Fruit fly (Drosophila melanogaster): ENCODE data around the gene fon.

The fon gene

DNA sequence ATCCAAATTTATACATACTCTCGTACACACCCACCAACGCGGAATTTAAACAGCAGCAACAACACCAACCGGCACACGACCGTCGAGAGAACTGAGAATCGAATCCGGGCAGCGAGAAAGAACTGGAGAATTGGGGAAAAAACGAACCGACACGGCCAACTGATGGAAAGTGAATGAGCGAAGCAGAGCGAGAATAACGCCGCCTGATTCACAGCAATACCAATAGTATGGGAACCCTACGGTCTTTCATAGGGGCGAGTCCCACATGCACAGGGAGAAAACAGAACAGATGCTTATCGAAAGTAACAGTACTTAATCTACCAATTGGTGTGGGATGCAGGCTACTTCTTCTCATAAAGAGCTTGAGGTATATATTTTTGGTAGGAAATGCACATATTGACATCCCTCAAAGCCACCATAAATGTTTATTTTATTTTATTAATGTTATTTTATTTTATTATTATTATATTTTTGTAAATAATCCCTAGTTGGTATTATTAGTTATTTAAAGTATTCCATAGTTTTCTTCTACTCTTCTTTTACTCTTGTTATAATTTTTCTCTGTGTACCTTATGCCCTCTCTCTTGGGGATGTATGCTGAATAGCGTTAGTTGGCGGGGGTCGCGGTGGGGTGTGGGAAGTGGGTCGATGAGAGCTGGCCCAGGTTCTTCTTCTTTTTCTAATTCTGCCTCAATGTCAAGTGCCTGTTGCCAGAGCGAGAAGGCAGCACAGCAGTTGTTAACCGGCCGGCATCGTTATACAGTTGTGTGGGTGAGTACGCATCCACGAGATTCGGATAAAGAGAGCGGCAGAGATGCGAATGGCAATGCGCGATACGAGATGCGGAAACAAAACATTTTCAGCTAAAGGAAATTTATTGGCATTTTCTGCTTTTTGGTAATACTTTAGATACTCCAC, 12.6 kb upstream of the fon start, which contains the start of gene CG17544 (continued):
- peak; percentile 75 for TF ChIP-seq sd (tag; optimal IDR thresholded peaks at IDR 0.05)
- TF ChIP-seq pzg (GFP tag; optimal IDR thresholded peaks at IDR 0.05) = peak; percentile 9
- TF ChIP-seq Dp (GFP tag; optimal IDR thresholded peaks at IDR 0.05) = no peak
- no peak for TF ChIP-seq CG15073 (GFP tag; optimal IDR thresholded peaks at IDR 0.05)
- peak; percentile 72 for TF ChIP-seq tap (tag; optimal IDR thresholded peaks at IDR 0.05)
- peak; percentile 61; the same call in 2 of the 3 replicates for TF ChIP-seq CG14860 (GFP tag; IDR thresholded peaks at IDR 0.05; ENCODE audit: partially characterized antibody)
- peak; percentile 81 for TF ChIP-seq sug (tag; optimal IDR thresholded peaks at IDR 0.05)
- peak; percentile 75 for TF ChIP-seq CG31441 (GFP tag; IDR thresholded peaks at IDR 0.05)
- TF ChIP-seq CG3995 (GFP tag; optimal IDR thresholded peaks at IDR 0.05) = no peak
- TF ChIP-seq CG7357 (GFP tag; IDR thresholded peaks at IDR 0.05) = 0 out of 3 replicates have a peak, but pooled peaks have one; percentile 42
- peak; percentile 76; the same call in 1 of the 3 replicates for TF ChIP-seq Dbx (GFP tag; IDR thresholded peaks at IDR 0.05)
- peak; percentile 51; the same call in 1 of the 2 replicates for TF ChIP-seq lmd (GFP tag; IDR thresholded peaks at IDR 0.05)
- peak; percentile 58 for TF ChIP-seq croc (GFP tag; conservative IDR thresholded peaks at IDR 0.05)
- peak; percentile 16; the same call in 1 of the 2 replicates for TF ChIP-seq al (GFP tag; IDR thresholded peaks at IDR 0.05)
- peak; percentile 3 for TF ChIP-seq pfk (GFP tag; optimal IDR thresholded peaks at IDR 0.05)
- TF ChIP-seq CG4820 (GFP tag; optimal IDR thresholded peaks at IDR 0.05) = peak; percentile 52
- TF ChIP-seq ro (GFP tag; IDR thresholded peaks at IDR 0.05) = no peak
- no peak for TF ChIP-seq Ravus (GFP tag; IDR thresholded peaks at IDR 0.05)
- TF ChIP-seq ssp (GFP tag; IDR thresholded peaks at IDR 0.05) = peak; percentile 54
- TF ChIP-seq CG12769 (tag; optimal IDR thresholded peaks at IDR 0.05) = peak; percentile 83
- no peak for TF ChIP-seq Bdp1 (GFP tag; optimal IDR thresholded peaks at IDR 0.05)
- peak; percentile 44 for TF ChIP-seq CG17912 (GFP tag; optimal IDR thresholded peaks at IDR 0.05)
- TF ChIP-seq ab (GFP tag; optimal IDR thresholded peaks at IDR 0.05) = no peak
- TF ChIP-seq CG4404 (GFP tag; IDR thresholded peaks at IDR 0.05) = peak; percentile 67
- peak; percentile 35 for TF ChIP-seq HLH54F (GFP tag; optimal IDR thresholded peaks at IDR 0.05)
- TF ChIP-seq Drgx (GFP tag; IDR thresholded peaks at IDR 0.05) = peak; percentile 60
- TF ChIP-seq CG10543 (GFP tag; optimal IDR thresholded peaks at IDR 0.05) = peak; percentile 92
- TF ChIP-seq sisA (GFP tag; IDR thresholded peaks at IDR 0.05) = peak; percentile 51
- no peak for TF ChIP-seq disco-r (GFP tag; optimal IDR thresholded peaks at IDR 0.05)
- TF ChIP-seq Side (GFP tag; optimal IDR thresholded peaks at IDR 0.05) = peak; percentile 23
- TF ChIP-seq CG1529 (GFP tag; optimal IDR thresholded peaks at IDR 0.05) = no peak
- peak in 1 of 3 experiments; percentile 83 for TF ChIP-seq lola (GFP tag; optimal IDR thresholded peaks at IDR 0.05)
- TF ChIP-seq Opbp (GFP tag; IDR thresholded peaks at IDR 0.05; ENCODE audit: partially characterized antibody) = 0 out of 3 replicates have a peak, but pooled peaks have one; percentile 9
- peak; percentile 72 for TF ChIP-seq dysf (GFP tag; IDR thresholded peaks at IDR 0.05)
- TF ChIP-seq dmrt99B (tag; optimal IDR thresholded peaks at IDR 0.05) = peak; percentile 86
- TF ChIP-seq E2f2 (GFP tag; IDR thresholded peaks at IDR 0.05) = peak; percentile 49; the same call in 1 of the 2 replicates
- peak; percentile 89 for TF ChIP-seq CG13775 (GFP tag; optimal IDR thresholded peaks at IDR 0.05)
- no peak for TF ChIP-seq Max (GFP tag; optimal IDR thresholded peaks at IDR 0.05)
- TF ChIP-seq bigmax (GFP tag; optimal IDR thresholded peaks at IDR 0.05) = no peak
- 0 out of 2 replicates have a peak, but pooled peaks have one; percentile 24 for TF ChIP-seq aop (GFP tag; IDR thresholded peaks at IDR 0.05)
- TF ChIP-seq Dad (GFP tag; optimal IDR thresholded peaks at IDR 0.05) = no peak
- no peak for TF ChIP-seq NC2α (GFP tag; optimal IDR thresholded peaks at IDR 0.05)
- TF ChIP-seq sqz (GFP tag; optimal IDR thresholded peaks at IDR 0.05) = peak; percentile 40
- peak; percentile 69 for TF ChIP-seq Xrp1 (GFP tag; IDR thresholded peaks at IDR 0.05)
- TF ChIP-seq CG30020 (tag; optimal IDR thresholded peaks at IDR 0.05) = peak; percentile 49
- no peak for TF ChIP-seq Bteb2 (GFP tag; optimal IDR thresholded peaks at IDR 0.05)
- TF ChIP-seq Xbp1 (GFP tag; optimal IDR thresholded peaks at IDR 0.05) = peak; percentile 67
- no peak for TF ChIP-seq CG11456 (GFP tag; IDR thresholded peaks at IDR 0.05)
- no peak for TF ChIP-seq CG15479 (GFP tag; optimal IDR thresholded peaks at IDR 0.05)
